Worm (Caenorhabditis elegans): Measurements from ENCODE around the gene ula-1.
"Not testable (repeated sequence)": the region's sequence is repeated elsewhere in the genome, so short reads cannot be mapped to it uniquely, and the experiment has no call there.

Gene ula-1

ce11 chrIII:4922020-4922419 is 1.9 kb upstream of the ula-1 start, which contains the start of gene mmab-1 (continued):
- TF ChIP-seq rpc-1 (optimal IDR thresholded peaks at IDR 0.05), result peak; percentile 15
- not testable (repeated sequence) for TF ChIP-seq rpc-1 (tag; optimal IDR thresholded peaks at IDR 0.05); snpc-4 (GFP tag; optimal IDR thresholded peaks at IDR 0.05)
- peak in 2 of 4 experiments; percentile 5 to 25 for TF ChIP-seq snpc-4 (tag; optimal IDR thresholded peaks at IDR 0.05)

- TF ChIP-seq Y53G8AR.9 (GFP tag; conservative IDR thresholded peaks at IDR 0.05) (no peak), ztf-6 (GFP tag; IDR thresholded peaks at IDR 0.05) (no peak), nfyb-1 (GFP tag; IDR thresholded peaks at IDR 0.05) (no peak), egl-18 (GFP tag; IDR thresholded peaks at IDR 0.05) (no peak), ztf-25 (GFP tag; IDR thresholded peaks at IDR 0.05) (no peak), F57A8.1 (GFP tag; optimal IDR thresholded peaks at IDR 0.05) (no peak), lsl-1 (GFP tag; optimal IDR thresholded peaks at IDR 0.05) (no peak), T07F8.4 (tag; optimal IDR thresholded peaks at IDR 0.05) (no peak), nhr-120 (GFP tag; IDR thresholded peaks at IDR 0.05) (no peak), mcd-1 (GFP tag; IDR thresholded peaks at IDR 0.05) (no peak), ztf-28 (GFP tag; IDR thresholded peaks at IDR 0.05) (no peak), Y95B8A.8 (GFP tag; IDR thresholded peaks at IDR 0.05) (no peak), C06A6.2 (GFP tag; conservative IDR thresholded peaks at IDR 0.05) (no peak)
These were observed 1.2 kb downstream of the ula-1 start for ce11 chrIII:4918906-4919305.

ce11 chrIII:4917960-4918712 is 2.0 kb downstream of the ula-1 start, which contains the start of gene rpb-8:
Gene rpb-8 (minus strand): TSS chrIII:4918008.
- TF ChIP-seq lin-35 (GFP tag; optimal IDR thresholded peaks at IDR 0.05) (peak in 1 of 3 experiments; percentile 72), lin-54 (GFP tag; optimal IDR thresholded peaks at IDR 0.05) (peak; percentile 87), dpl-1 (GFP tag; optimal IDR thresholded peaks at IDR 0.05) (peak; percentile 78), F23B12.7 (tag; optimal IDR thresholded peaks at IDR 0.05; ENCODE audit: insufficient read depth) (peak; percentile 52), cebp-1 (GFP tag; IDR thresholded peaks at IDR 0.05) (no peak), cebp-1 (tag; optimal IDR thresholded peaks at IDR 0.05) (peak; percentile 80), F33H1.4 (GFP tag; IDR thresholded peaks at IDR 0.05) (peak; percentile 83), lsl-1 (GFP tag; optimal IDR thresholded peaks at IDR 0.05) (peak; percentile 13), hmg-1.2 (GFP tag; IDR thresholded peaks at IDR 0.05) (peak; percentile 8; the same call in 1 of the 2 replicates), ceh-91 (GFP tag; IDR thresholded peaks at IDR 0.05) (0 out of 2 replicates have a peak, but pooled peaks have one; percentile 14), nhr-80 (tag; optimal IDR thresholded peaks at IDR 0.05) (peak; percentile 76), zim-3 (tag; optimal IDR thresholded peaks at IDR 0.05) (no peak), nhr-120 (GFP tag; IDR thresholded peaks at IDR 0.05) (no peak), T07F8.4 (tag; optimal IDR thresholded peaks at IDR 0.05) (no peak), efl-1 (GFP tag; optimal IDR thresholded peaks at IDR 0.05) (peak; percentile 70), let-607 (tag; optimal IDR thresholded peaks at IDR 0.05) (peak; percentile 85 to 96), him-1 (tag; optimal IDR thresholded peaks at IDR 0.05) (no peak), mcd-1 (GFP tag; IDR thresholded peaks at IDR 0.05) (0 out of 2 replicates have a peak, but pooled peaks have one; percentile 30), ztf-28 (GFP tag; IDR thresholded peaks at IDR 0.05) (peak; percentile 71; the same call in 1 of the 2 replicates), madf-6 (GFP tag; IDR thresholded peaks at IDR 0.05) (peak; percentile 65; the same call in 1 of the 2 replicates), snpc-3.4 (tag; optimal IDR thresholded peaks at IDR 0.05) (peak; percentile 29), snpc-4 (GFP tag; optimal IDR thresholded peaks at IDR 0.05) (no peak), snpc-4 (tag; optimal IDR thresholded peaks at IDR 0.05) (no peak), D2030.7 (GFP tag; IDR thresholded peaks at IDR 0.05) (0 out of 2 replicates have a peak, but pooled peaks have one; percentile 17), attf-5 (GFP tag; optimal IDR thresholded peaks at IDR 0.05) (peak; percentile 50), attf-3 (GFP tag; conservative IDR thresholded peaks at IDR 0.05) (no peak)

Measured in whole organism, young adult.